Worm (Caenorhabditis elegans) whole organism, L3 larva: Measurements from ENCODE around the gene lact-1.

ENCODE experiments used
- R02D3.7 ChIP-seq: fragments of 150-350 bp; optimal IDR thresholded peaks from 2 replicates; lab custom pipeline; 2014; ENCODE audit warnings: missing biosample characterization, missing genetic modification characterization
- ZK546.5 ChIP-seq: sonication (generic microtip); optimal IDR thresholded peaks from 2 replicates; lab custom pipeline; 2017; ENCODE audit warnings: missing biosample characterization, missing genetic modification characterization
- aly-2 ChIP-seq: fragments of 150-350 bp; optimal IDR thresholded peaks from 2 replicates; lab custom pipeline; 2014; ENCODE audit warnings: missing biosample characterization, missing genetic modification characterization
- ama-1 ChIP-seq: fragments of 150-350 bp; optimal IDR thresholded peaks from 2 replicates; lab custom pipeline; 2018
- ceh-16 ChIP-seq: sonication (generic microtip); optimal IDR thresholded peaks from 2 replicates; lab custom pipeline; 2017; ENCODE audit warnings: missing biosample characterization, missing genetic modification characterization
- ceh-28 ChIP-seq: fragments of 150-350 bp; optimal IDR thresholded peaks from 2 replicates; lab custom pipeline; 2014; ENCODE audit warnings: missing biosample characterization, missing genetic modification reagents, missing genetic modification characterization
- ceh-82 ChIP-seq: fragments of 150-350 bp; optimal IDR thresholded peaks from 2 replicates; lab custom pipeline; 2014; ENCODE audit warnings: missing biosample characterization, missing genetic modification characterization
- ceh-9 ChIP-seq: sonication (generic microtip); optimal IDR thresholded peaks from 2 replicates; lab custom pipeline; 2018; ENCODE audit warnings: missing biosample characterization, missing genetic modification characterization
- daf-12 ChIP-seq: fragments of 150-350 bp; optimal IDR thresholded peaks from 2 replicates; lab custom pipeline; 2014; ENCODE audit warnings: missing biosample characterization, missing genetic modification reagents, missing genetic modification characterization
- egl-27 ChIP-seq: sonication (generic microtip); optimal IDR thresholded peaks from 4 replicates; lab custom pipeline; 2017; ENCODE audit warnings: missing biosample characterization, missing genetic modification reagents, missing genetic modification characterization
- egl-5 ChIP-seq: fragments of 150-350 bp; optimal IDR thresholded peaks from 2 replicates; lab custom pipeline; 2017; ENCODE audit warnings: missing biosample characterization, missing genetic modification reagents, missing genetic modification characterization, inconsistent platforms
- elt-1 ChIP-seq: fragments of 150-350 bp; optimal IDR thresholded peaks from 2 replicates; lab custom pipeline; 2014; ENCODE audit warnings: missing biosample characterization, missing genetic modification characterization
- elt-2 ChIP-seq: sonication (generic microtip); optimal IDR thresholded peaks from 2 replicates; lab custom pipeline; 2016; ENCODE audit warnings: missing genetic modification reagents, mild to moderate bottlenecking, missing genetic modification characterization, missing compliant biosample characterization
- elt-3 ChIP-seq, 3 experiments: fragments of 150-350 bp in 1 of 3; sonication (generic microtip) in 2 of 3; optimal IDR thresholded peaks; 2 replicates in 2 of 3; 4 replicates in 1 of 3; lab custom pipeline; 2014 to 2017; ENCODE audit warnings: missing biosample characterization in 3 of 3, missing genetic modification characterization in 3 of 3
- eor-1 ChIP-seq, 2 experiments: fragments of 150-350 bp; optimal IDR thresholded peaks; 2 replicates each; lab custom pipeline; 2014 to 2018; ENCODE audit warnings: missing biosample characterization in 2 of 2, missing genetic modification characterization in 2 of 2
- fkh-10 ChIP-seq: sonication (generic microtip); optimal IDR thresholded peaks from 2 replicates; lab custom pipeline; 2017; ENCODE audit warnings: missing biosample characterization, missing genetic modification reagents, missing genetic modification characterization
- fkh-2 ChIP-seq: fragments of 150-350 bp; optimal IDR thresholded peaks from 2 replicates; lab custom pipeline; 2014; ENCODE audit warnings: missing biosample characterization, missing genetic modification reagents, missing genetic modification characterization
- fos-1 ChIP-seq: fragments of 150-350 bp; optimal IDR thresholded peaks from 2 replicates; lab custom pipeline; 2014; ENCODE audit warnings: missing biosample characterization, missing genetic modification characterization
- hmg-11 ChIP-seq: sonication (generic microtip); optimal IDR thresholded peaks from 2 replicates; lab custom pipeline; 2016; ENCODE audit warnings: missing genetic modification characterization, missing compliant biosample characterization
- jun-1 ChIP-seq: fragments of 150-350 bp; optimal IDR thresholded peaks from 2 replicates; lab custom pipeline; 2014; ENCODE audit warnings: missing biosample characterization, missing genetic modification reagents, missing genetic modification characterization
- lin-15B ChIP-seq: fragments of 150-350 bp; optimal IDR thresholded peaks from 2 replicates; lab custom pipeline; 2014; ENCODE audit warnings: missing biosample characterization, missing genetic modification characterization
- lin-39 ChIP-seq: fragments of 150-350 bp; optimal IDR thresholded peaks from 2 replicates; lab custom pipeline; 2018; ENCODE audit warnings: missing biosample characterization, missing genetic modification reagents, missing genetic modification characterization
- lsy-12 ChIP-seq: sonication (generic microtip); optimal IDR thresholded peaks from 2 replicates; lab custom pipeline; 2016; ENCODE audit warnings: mild to moderate bottlenecking, missing genetic modification characterization, missing compliant biosample characterization
- mdl-1 ChIP-seq: fragments of 150-350 bp; optimal IDR thresholded peaks from 2 replicates; lab custom pipeline; 2014; ENCODE audit warnings: missing biosample characterization, missing genetic modification characterization
- mml-1 ChIP-seq: fragments of 150-350 bp; sonication (generic microtip); optimal IDR thresholded peaks from 3 replicates; lab custom pipeline; 2014; ENCODE audit warnings: missing biosample characterization, missing genetic modification characterization
- nfya-1 ChIP-seq: sonication (generic microtip); optimal IDR thresholded peaks from 2 replicates; lab custom pipeline; 2017; ENCODE audit warnings: missing genetic modification characterization, mild to moderate bottlenecking, missing compliant biosample characterization, antibody characterized with exemption, moderate library complexity; ENCODE audit not compliant: insufficient read depth
- nhr-11 ChIP-seq: fragments of 150-350 bp; optimal IDR thresholded peaks from 2 replicates; lab custom pipeline; 2014; ENCODE audit warnings: missing biosample characterization, missing genetic modification characterization
- nhr-12 ChIP-seq: fragments of 150-350 bp; optimal IDR thresholded peaks from 2 replicates; lab custom pipeline; 2014; ENCODE audit warnings: missing biosample characterization, missing genetic modification characterization
- nhr-23 ChIP-seq: fragments of 150-350 bp; optimal IDR thresholded peaks from 2 replicates; lab custom pipeline; 2014; ENCODE audit warnings: missing biosample characterization, missing genetic modification reagents, missing genetic modification characterization
- nhr-237 ChIP-seq: fragments of 150-350 bp; optimal IDR thresholded peaks from 2 replicates; lab custom pipeline; 2014; ENCODE audit warnings: missing biosample characterization, missing genetic modification characterization
- nhr-25 ChIP-seq: sonication (generic microtip); optimal IDR thresholded peaks from 2 replicates; lab custom pipeline; 2017; ENCODE audit warnings: missing biosample characterization, missing genetic modification characterization
- nhr-28 ChIP-seq: fragments of 150-350 bp; optimal IDR thresholded peaks from 2 replicates; lab custom pipeline; 2014; ENCODE audit warnings: missing biosample characterization, missing genetic modification characterization
- nhr-43 ChIP-seq: sonication (generic microtip); optimal IDR thresholded peaks from 2 replicates; lab custom pipeline; 2016; ENCODE audit warnings: mild to moderate bottlenecking, missing genetic modification characterization, missing compliant biosample characterization; ENCODE audit not compliant: poor library complexity, severe bottlenecking
- nhr-67 ChIP-seq: fragments of 150-350 bp; optimal IDR thresholded peaks from 2 replicates; lab custom pipeline; 2014; ENCODE audit warnings: missing biosample characterization, missing genetic modification characterization
- nhr-76 ChIP-seq: fragments of 150-350 bp; sonication (generic microtip); optimal IDR thresholded peaks from 5 replicates; lab custom pipeline; 2014; ENCODE audit warnings: missing biosample characterization, missing genetic modification characterization
- nhr-77 ChIP-seq: fragments of 150-350 bp; optimal IDR thresholded peaks from 2 replicates; lab custom pipeline; 2014; ENCODE audit warnings: missing biosample characterization, missing genetic modification characterization
- pha-4 ChIP-seq: fragments of 150-350 bp; optimal IDR thresholded peaks from 2 replicates; lab custom pipeline; 2014; ENCODE audit warnings: missing biosample characterization, missing genetic modification reagents, missing genetic modification characterization
- pqm-1 ChIP-seq: fragments of 150-350 bp; optimal IDR thresholded peaks from 2 replicates; lab custom pipeline; 2017; ENCODE audit warnings: missing biosample characterization, missing genetic modification characterization, inconsistent platforms
- sea-2 ChIP-seq: fragments of 150-350 bp; sonication (generic microtip); optimal IDR thresholded peaks from 4 replicates; lab custom pipeline; 2014; ENCODE audit warnings: missing biosample characterization, missing genetic modification reagents, missing genetic modification characterization
- skn-1 ChIP-seq: fragments of 150-350 bp; optimal IDR thresholded peaks from 2 replicates; lab custom pipeline; 2014; ENCODE audit warnings: missing biosample characterization, missing genetic modification characterization
- snpc-4 ChIP-seq: fragments of 150-350 bp; optimal IDR thresholded peaks from 2 replicates; lab custom pipeline; 2014; ENCODE audit warnings: missing biosample characterization, missing genetic modification characterization
- tbx-2 ChIP-seq: sonication (generic microtip); optimal IDR thresholded peaks from 2 replicates; lab custom pipeline; 2016; ENCODE audit warnings: mild to moderate bottlenecking, missing genetic modification characterization, missing compliant biosample characterization
- unc-39 ChIP-seq: sonication (generic microtip); optimal IDR thresholded peaks from 4 replicates; lab custom pipeline; 2017; ENCODE audit warnings: missing biosample characterization, missing genetic modification characterization
- unc-62 ChIP-seq: fragments of 150-350 bp; sonication (generic microtip); optimal IDR thresholded peaks from 4 replicates; lab custom pipeline; 2014; ENCODE audit warnings: missing biosample characterization, missing genetic modification reagents, missing genetic modification characterization
- zag-1 ChIP-seq: fragments of 150-350 bp; optimal IDR thresholded peaks from 2 replicates; lab custom pipeline; 2014; ENCODE audit warnings: missing biosample characterization, missing genetic modification characterization
- ztf-11 ChIP-seq: fragments of 150-350 bp; optimal IDR thresholded peaks from 2 replicates; lab custom pipeline; 2014; ENCODE audit warnings: missing biosample characterization, missing genetic modification characterization
- ztf-4 ChIP-seq: fragments of 150-350 bp; optimal IDR thresholded peaks from 2 replicates; lab custom pipeline; 2014; ENCODE audit warnings: missing biosample characterization, missing genetic modification characterization

The lact-1 gene

DNA sequence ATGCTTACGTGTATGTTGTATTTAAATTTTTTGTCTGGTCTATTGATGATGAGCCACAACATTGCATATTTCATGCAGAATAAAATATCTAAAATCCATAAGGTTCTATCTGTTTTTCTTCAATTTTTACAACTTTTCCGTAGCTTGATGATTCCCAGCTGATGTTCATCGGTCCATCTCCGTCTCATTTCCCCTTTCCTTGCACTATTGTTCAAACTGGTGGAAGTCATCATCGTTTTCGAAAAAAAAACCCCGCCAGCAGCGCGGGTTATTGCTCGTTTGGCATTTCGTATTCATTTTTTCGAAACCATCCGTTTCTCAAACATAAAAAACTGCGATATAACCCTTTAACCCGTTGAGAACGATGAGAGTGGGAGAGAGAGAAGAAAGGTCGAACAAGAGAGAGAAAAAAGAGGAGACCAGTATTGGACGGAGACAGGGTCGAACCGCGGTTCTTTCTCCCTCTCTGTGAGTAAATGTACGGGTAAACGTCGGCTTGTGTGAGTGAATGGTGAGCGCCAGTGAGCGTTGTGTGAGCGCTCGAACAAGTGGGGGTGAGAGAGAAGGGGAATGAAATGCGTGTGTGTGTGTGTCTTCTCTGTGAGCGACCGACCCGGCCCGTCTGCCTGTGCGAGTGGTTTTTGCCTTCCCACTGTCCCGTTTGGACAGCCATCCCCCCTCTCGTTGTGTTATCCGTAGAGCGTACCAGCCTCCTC is 4.6 kb upstream of the lact-1 start:
- TF ChIP-seq pha-4 (tag; lab: Kevin White, UChicago) = peak; percentile 93
- peak; percentile 81 for TF ChIP-seq elt-2
- TF ChIP-seq hmg-11 (tag; lab: Kevin White, UChicago) = peak; percentile 98
- peak; percentile 54 for TF ChIP-seq ceh-82 (tag; lab: Kevin White, UChicago)
- peak; percentile 72 for TF ChIP-seq ama-1 (lab: Kevin White, UChicago)
- peak; percentile 94 for TF ChIP-seq nfya-1 (tag; lab: Kevin White, UChicago)
- TF ChIP-seq ceh-28 (tag; lab: Kevin White, UChicago) = peak; percentile 48
- TF ChIP-seq mml-1 (tag; lab: Kevin White, UChicago) = no peak
- no peak for TF ChIP-seq daf-12
- TF ChIP-seq egl-27 = peak; percentile 69
- TF ChIP-seq skn-1 (tag; lab: Kevin White, UChicago) = no peak
- peak; percentile 94 for TF ChIP-seq egl-5 (tag; lab: Kevin White, UChicago)
- TF ChIP-seq unc-39 (tag; lab: Kevin White, UChicago) = no peak
- TF ChIP-seq nhr-43 = peak; percentile 82
- peak; percentile 94 for TF ChIP-seq jun-1 (tag; lab: Kevin White, UChicago)
- TF ChIP-seq nhr-237 (tag; lab: Kevin White, UChicago) = no peak
- peak; percentile 78 for TF ChIP-seq lsy-12 (tag; lab: Kevin White, UChicago)
- peak in 1 of 3 experiments; percentile 37 for TF ChIP-seq elt-3 (tag; optimal IDR thresholded peaks at IDR 0.05; lab: Kevin White, UChicago)
- peak; percentile 95 for TF ChIP-seq lin-39
- TF ChIP-seq zag-1 (tag; lab: Kevin White, UChicago) = no peak
- no peak for TF ChIP-seq ztf-4
- peak; percentile 4 for TF ChIP-seq unc-62 (GFP tag; lab: Kevin White, UChicago)
- TF ChIP-seq nhr-28 (tag; lab: Kevin White, UChicago) = no peak
- TF ChIP-seq pqm-1 (tag; lab: Kevin White, UChicago) = no peak
- TF ChIP-seq eor-1 (tag; optimal IDR thresholded peaks at IDR 0.05; lab: Kevin White, UChicago) = no peak
- no peak for TF ChIP-seq ztf-11
- no peak for TF ChIP-seq nhr-67 (tag; lab: Kevin White, UChicago)
- peak; percentile 90 for TF ChIP-seq nhr-23 (tag; lab: Kevin White, UChicago)
- TF ChIP-seq ceh-9 (tag; lab: Kevin White, UChicago) = no peak
- no peak for TF ChIP-seq nhr-77 (tag; lab: Kevin White, UChicago)
- peak; percentile 4 for TF ChIP-seq R02D3.7 (tag; lab: Kevin White, UChicago)
- peak; percentile 86 for TF ChIP-seq snpc-4 (tag; lab: Kevin White, UChicago)
- peak; percentile 48 for TF ChIP-seq fkh-10 (GFP tag; lab: Kevin White, UChicago)
- TF ChIP-seq ceh-16 (tag; lab: Kevin White, UChicago) = no peak
- peak; percentile 96 for TF ChIP-seq nhr-25 (tag; lab: Kevin White, UChicago)
- no peak for TF ChIP-seq ZK546.5
- TF ChIP-seq fkh-2 (tag; lab: Kevin White, UChicago) = no peak
- TF ChIP-seq nhr-12 (tag; lab: Kevin White, UChicago) = no peak
- peak; percentile 83 for TF ChIP-seq tbx-2 (tag; lab: Kevin White, UChicago)
- no peak for TF ChIP-seq aly-2 (tag; lab: Kevin White, UChicago)
- peak; percentile 74 for TF ChIP-seq lin-15B (tag; lab: Kevin White, UChicago)
- peak; percentile 26 for TF ChIP-seq elt-1 (tag; lab: Kevin White, UChicago)
- TF ChIP-seq nhr-76 (tag; lab: Kevin White, UChicago) = no peak
- no peak for TF ChIP-seq sea-2
- peak; percentile 56 for TF ChIP-seq nhr-11 (tag; lab: Kevin White, UChicago)
- no peak for TF ChIP-seq mdl-1 (tag; lab: Kevin White, UChicago)
- peak; percentile 64 for TF ChIP-seq fos-1 (tag; lab: Kevin White, UChicago)
